Worm (Caenorhabditis elegans) whole organism, L1 larva: ENCODE results near the gene rde-11.

Source experiments
- Y116A8C.19 ChIP-seq: sonication (generic microtip); optimal IDR thresholded peaks from 2 replicates; lab custom pipeline; 2016; ENCODE audit warnings: missing compliant biosample characterization, missing genetic modification characterization, borderline replicate concordance
- alr-1 ChIP-seq: fragments of 200-800 bp; sonication (Bioruptor generic); optimal IDR thresholded peaks from 2 replicates; lab custom pipeline; 2018; ENCODE audit warnings: borderline replicate concordance, mild to moderate bottlenecking, missing genetic modification characterization, missing compliant biosample characterization
- ama-1 ChIP-seq: fragments of 150-350 bp; optimal IDR thresholded peaks from 2 replicates; lab custom pipeline; 2014
- blmp-1 ChIP-seq: fragments of 150-350 bp; optimal IDR thresholded peaks from 2 replicates; lab custom pipeline; 2014; ENCODE audit warnings: missing biosample characterization, missing genetic modification characterization
- ceh-63 ChIP-seq: fragments of 200-800 bp; sonication (Bioruptor generic); optimal IDR thresholded peaks from 2 replicates; lab custom pipeline; 2018; ENCODE audit warnings: mild to moderate bottlenecking, missing genetic modification characterization, missing compliant biosample characterization
- ceh-90 ChIP-seq: sonication (generic microtip); optimal IDR thresholded peaks from 2 replicates; lab custom pipeline; 2016; ENCODE audit warnings: missing genetic modification characterization, missing compliant biosample characterization
- dsc-1 ChIP-seq: sonication (generic microtip); optimal IDR thresholded peaks from 2 replicates; lab custom pipeline; 2016; ENCODE audit warnings: mild to moderate bottlenecking, missing genetic modification characterization, missing compliant biosample characterization
- fkh-10 ChIP-seq: sonication (generic microtip); optimal IDR thresholded peaks from 2 replicates; lab custom pipeline; 2017; ENCODE audit warnings: missing biosample characterization, missing genetic modification reagents, missing genetic modification characterization
- fkh-8 ChIP-seq: sonication (generic microtip); optimal IDR thresholded peaks from 2 replicates; lab custom pipeline; 2016; ENCODE audit warnings: mild to moderate bottlenecking, missing genetic modification characterization, missing compliant biosample characterization
- fos-1 ChIP-seq: fragments of 150-350 bp; optimal IDR thresholded peaks from 2 replicates; lab custom pipeline; 2014; ENCODE audit warnings: missing biosample characterization, missing genetic modification characterization
- hlh-17 ChIP-seq: fragments of 200-800 bp; sonication (Bioruptor generic); optimal IDR thresholded peaks from 2 replicates; lab custom pipeline; 2018; ENCODE audit warnings: missing genetic modification characterization, mild to moderate bottlenecking, missing compliant biosample characterization, moderate library complexity, borderline replicate concordance
- hpl-2 ChIP-seq: fragments of 150-350 bp; optimal IDR thresholded peaks from 2 replicates; lab custom pipeline; 2014; ENCODE audit warnings: missing biosample characterization, missing genetic modification reagents, missing genetic modification characterization
- jun-1 ChIP-seq: fragments of 150-350 bp; optimal IDR thresholded peaks from 2 replicates; lab custom pipeline; 2014; ENCODE audit warnings: missing biosample characterization, missing genetic modification reagents, missing genetic modification characterization
- lin-14 ChIP-seq: fragments of 200-800 bp; sonication (Bioruptor generic); optimal IDR thresholded peaks from 2 replicates; lab custom pipeline; 2018; ENCODE audit warnings: mild to moderate bottlenecking, missing genetic modification characterization, moderate library complexity, missing compliant biosample characterization
- lir-3 ChIP-seq: sonication (generic microtip); optimal IDR thresholded peaks from 2 replicates; lab custom pipeline; 2016; ENCODE audit warnings: mild to moderate bottlenecking, missing genetic modification characterization, moderate library complexity, missing compliant biosample characterization; ENCODE audit not compliant: poor library complexity
- lsy-2 ChIP-seq, 2 experiments: fragments of 150-350 bp; optimal IDR thresholded peaks; 2 replicates each; lab custom pipeline; 2014; ENCODE audit warnings: missing biosample characterization in 2 of 2, missing genetic modification characterization in 2 of 2
- mab-9 ChIP-seq: fragments of 200-800 bp; sonication (Bioruptor generic); IDR thresholded peaks from 2 replicates; pipeline ENCODE4 v1.3.6; 2022; ENCODE audit warnings: missing genetic modification reagents, missing genetic modification characterization, missing compliant biosample characterization
- mdl-1 ChIP-seq, 2 experiments: fragments of 150-350 bp; optimal IDR thresholded peaks; 2 replicates each; lab custom pipeline; 2014 to 2017; ENCODE audit warnings: missing biosample characterization in 2 of 2, missing genetic modification characterization in 2 of 2, inconsistent platforms in 1 of 2
- nhr-19 ChIP-seq: fragments of 200-800 bp; sonication (Bioruptor generic); conservative IDR thresholded peaks from 2 replicates; pipeline ENCODE4 v1.3.6; 2022; ENCODE audit warnings: missing genetic modification characterization, missing compliant biosample characterization
- nhr-77 ChIP-seq: fragments of 150-350 bp; optimal IDR thresholded peaks from 2 replicates; lab custom pipeline; 2014; ENCODE audit warnings: missing biosample characterization, missing genetic modification characterization
- pag-3 ChIP-seq: sonication (generic microtip); optimal IDR thresholded peaks from 2 replicates; lab custom pipeline; 2017; ENCODE audit warnings: missing genetic modification characterization, mild to moderate bottlenecking, missing compliant biosample characterization, antibody characterized with exemption, borderline replicate concordance; ENCODE audit not compliant: insufficient read depth
- pax-3 ChIP-seq: fragments of 200-800 bp; sonication (Bioruptor generic); optimal IDR thresholded peaks from 2 replicates; lab custom pipeline; 2018; ENCODE audit warnings: mild to moderate bottlenecking, missing genetic modification characterization, moderate library complexity, missing compliant biosample characterization
- pqm-1 ChIP-seq: sonication (generic microtip); optimal IDR thresholded peaks from 3 replicates; lab custom pipeline; 2017; ENCODE audit warnings: missing biosample characterization, missing genetic modification characterization
- snpc-4 ChIP-seq: fragments of 150-350 bp; optimal IDR thresholded peaks from 2 replicates; lab custom pipeline; 2014; ENCODE audit warnings: missing biosample characterization, missing genetic modification characterization
- snu-23 ChIP-seq: sonication (generic microtip); optimal IDR thresholded peaks from 2 replicates; lab custom pipeline; 2016; ENCODE audit warnings: missing genetic modification characterization, missing compliant biosample characterization
- sox-4 ChIP-seq: sonication (generic microtip); optimal IDR thresholded peaks from 2 replicates; lab custom pipeline; 2016; ENCODE audit warnings: missing genetic modification characterization, missing compliant biosample characterization
- tbx-2 ChIP-seq: sonication (generic microtip); optimal IDR thresholded peaks from 2 replicates; lab custom pipeline; 2016; ENCODE audit warnings: missing genetic modification characterization, missing compliant biosample characterization
- tlp-1 ChIP-seq: fragments of 150-350 bp; optimal IDR thresholded peaks from 2 replicates; lab custom pipeline; 2014; ENCODE audit warnings: missing biosample characterization, missing genetic modification characterization
- unc-98 ChIP-seq: fragments of 200-800 bp; sonication (Bioruptor generic); IDR thresholded peaks from 2 replicates; pipeline ENCODE4 v1.3.6; 2022; ENCODE audit warnings: missing genetic modification characterization, missing compliant biosample characterization
- zip-4 ChIP-seq: fragments of 200-800 bp; sonication (Bioruptor generic); optimal IDR thresholded peaks from 2 replicates; lab custom pipeline; 2018; ENCODE audit warnings: mild to moderate bottlenecking, missing genetic modification characterization, moderate library complexity, missing compliant biosample characterization

Gene rde-11

ce11 chrIV:13110876-13111275 is 5.9 kb downstream of the rde-11 start (continued):
- no peak for TF ChIP-seq sox-4
- TF ChIP-seq tbx-2 (tag; lab: Kevin White, UChicago), result no peak
- TF ChIP-seq pag-3 (tag; lab: Kevin White, UChicago), result no peak
- TF ChIP-seq fos-1, result no peak
- TF ChIP-seq Y116A8C.19, result no peak
- TF ChIP-seq unc-98, result no peak
- TF ChIP-seq nhr-19 (GFP tag; lab: Robert Waterston, UW), result peak; percentile 27; the same call in 1 of the 2 replicates
- TF ChIP-seq pqm-1 (tag; lab: Kevin White, UChicago), result no peak
- TF ChIP-seq nhr-77 (tag; lab: Kevin White, UChicago), result no peak
- TF ChIP-seq hlh-17 (GFP tag; lab: Kevin White, UChicago), result no peak
- TF ChIP-seq fkh-10 (GFP tag; lab: Kevin White, UChicago), result no peak
- no peak for TF ChIP-seq ceh-90 (tag; lab: Kevin White, UChicago)
- TF ChIP-seq snu-23, result peak; percentile 15
- no peak for TF ChIP-seq jun-1 (tag; lab: Kevin White, UChicago)

- no peak for TF ChIP-seq fkh-8 (tag; lab: Kevin White, UChicago)
- TF ChIP-seq hpl-2 (GFP tag; lab: Kevin White, UChicago), result no peak
- no peak for TF ChIP-seq sox-4
- TF ChIP-seq ceh-63 (GFP tag; lab: Kevin White, UChicago), result no peak
Observed at ce11 chrIV:13112982-13113381, 8.0 kb downstream of the rde-11 start, which contains the start of gene best-2. Gene best-2 (minus strand): TSS chrIV:13113082.

- TF ChIP-seq blmp-1 (tag; lab: Kevin White, UChicago), result peak; percentile 87
- no peak for TF ChIP-seq ama-1 (lab: Kevin White, UChicago)
- TF ChIP-seq snpc-4 (tag; lab: Kevin White, UChicago), result no peak
Observed at ce11 chrIV:13116679-13117078, 11.7 kb downstream of the rde-11 start.

ce11 chrIV:13118794-13119193 is 13.8 kb downstream of the rde-11 start, which contains the start of gene unc-30:
Gene unc-30 (plus strand): TSS chrIV:13118977.
- TF ChIP-seq sox-4, result no peak
- no peak for TF ChIP-seq lir-3 (tag; lab: Kevin White, UChicago)
- peak in 1 of 2 experiments; percentile 8 for TF ChIP-seq lsy-2 (tag; optimal IDR thresholded peaks at IDR 0.05; lab: Kevin White, UChicago)
- 0 out of 2 replicates have a peak, but pooled peaks have one; percentile 26 for TF ChIP-seq mab-9 (GFP tag; lab: Robert Waterston, UW)
- TF ChIP-seq lin-14 (GFP tag; lab: Kevin White, UChicago), result peak; percentile 27

- TF ChIP-seq mdl-1 (tag; optimal IDR thresholded peaks at IDR 0.05; lab: Kevin White, UChicago), result no peak
- no peak for TF ChIP-seq pax-3
- TF ChIP-seq tlp-1 (tag; lab: Kevin White, UChicago), result no peak
- no peak for TF ChIP-seq dsc-1 (tag; lab: Kevin White, UChicago)
- TF ChIP-seq alr-1 (tag; lab: Kevin White, UChicago), result no peak
- no peak for TF ChIP-seq zip-4 (GFP tag; lab: Kevin White, UChicago)
- no peak for TF ChIP-seq pag-3 (tag; lab: Kevin White, UChicago)
Observed at ce11 chrIV:13121396-13121795, 16.4 kb downstream of the rde-11 start.

- TF ChIP-seq lin-14 (GFP tag; lab: Kevin White, UChicago) (peak; percentile 66), alr-1 (tag; lab: Kevin White, UChicago) (no peak), pag-3 (tag; lab: Kevin White, UChicago) (peak; percentile 48)
Observed at ce11 chrIV:13125999-13126398, 21.0 kb downstream of the rde-11 start.
